Worm (Caenorhabditis elegans) whole organism, L3 larva: ENCODE results near the gene srt-31.

Experiments used
- ama-1 ChIP-seq: fragments of 150-350 bp; optimal IDR thresholded peaks from 2 replicates; lab custom pipeline; 2018
- egl-27 ChIP-seq: sonication (generic microtip); optimal IDR thresholded peaks from 4 replicates; lab custom pipeline; 2017; ENCODE audit warnings: missing biosample characterization, missing genetic modification reagents, missing genetic modification characterization
- mdl-1 ChIP-seq: fragments of 150-350 bp; optimal IDR thresholded peaks from 2 replicates; lab custom pipeline; 2014; ENCODE audit warnings: missing biosample characterization, missing genetic modification characterization
- nhr-12 ChIP-seq: fragments of 150-350 bp; optimal IDR thresholded peaks from 2 replicates; lab custom pipeline; 2014; ENCODE audit warnings: missing biosample characterization, missing genetic modification characterization
- tbx-2 ChIP-seq: sonication (generic microtip); optimal IDR thresholded peaks from 2 replicates; lab custom pipeline; 2016; ENCODE audit warnings: mild to moderate bottlenecking, missing genetic modification characterization, missing compliant biosample characterization
- zag-1 ChIP-seq: fragments of 150-350 bp; optimal IDR thresholded peaks from 2 replicates; lab custom pipeline; 2014; ENCODE audit warnings: missing biosample characterization, missing genetic modification characterization
- ztf-4 ChIP-seq: fragments of 150-350 bp; optimal IDR thresholded peaks from 2 replicates; lab custom pipeline; 2014; ENCODE audit warnings: missing biosample characterization, missing genetic modification characterization

DNA sequence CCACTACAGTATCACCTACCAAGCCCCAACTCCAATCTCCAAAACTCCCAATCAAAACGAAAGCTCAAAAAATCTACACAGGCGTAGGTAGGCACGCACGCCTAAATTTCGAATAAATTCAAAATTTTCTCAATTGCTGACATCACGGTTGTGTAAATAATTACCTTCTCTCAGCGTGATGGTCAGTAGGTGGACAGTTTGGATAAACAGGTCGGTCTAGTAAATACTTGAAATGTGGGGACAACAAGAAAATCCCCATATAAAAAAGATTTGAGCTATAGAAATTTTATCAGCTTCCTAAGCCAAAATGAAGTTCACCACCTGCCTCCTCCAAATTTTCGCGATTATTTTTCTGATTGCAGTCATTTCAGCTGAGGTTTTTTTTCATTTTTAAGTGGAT, 34.6 kb upstream of the srt-31 start, which contains the start of gene B0554.1:
- TF ChIP-seq ama-1 (lab: Kevin White, UChicago) (no peak), egl-27 (no peak), zag-1 (tag; lab: Kevin White, UChicago) (no peak), tbx-2 (tag; lab: Kevin White, UChicago) (no peak), nhr-12 (tag; lab: Kevin White, UChicago) (no peak), ztf-4 (no peak), mdl-1 (tag; lab: Kevin White, UChicago) (no peak)
